Worm (Caenorhabditis elegans) whole organism, L4/young adult: ENCODE data around the gene F20D1.22.

Experiments used
- dao-5 ChIP-seq: sonication (generic microtip); optimal IDR thresholded peaks from 2 replicates; lab custom pipeline; 2016; ENCODE audit warnings: missing genotype, missing genetic modification characterization, moderate library complexity, missing compliant biosample characterization
- him-1 ChIP-seq: sonication (generic microtip); optimal IDR thresholded peaks from 2 replicates; lab custom pipeline; 2016; ENCODE audit warnings: missing genotype, missing genetic modification reagents, missing genetic modification characterization, missing compliant biosample characterization

DNA sequence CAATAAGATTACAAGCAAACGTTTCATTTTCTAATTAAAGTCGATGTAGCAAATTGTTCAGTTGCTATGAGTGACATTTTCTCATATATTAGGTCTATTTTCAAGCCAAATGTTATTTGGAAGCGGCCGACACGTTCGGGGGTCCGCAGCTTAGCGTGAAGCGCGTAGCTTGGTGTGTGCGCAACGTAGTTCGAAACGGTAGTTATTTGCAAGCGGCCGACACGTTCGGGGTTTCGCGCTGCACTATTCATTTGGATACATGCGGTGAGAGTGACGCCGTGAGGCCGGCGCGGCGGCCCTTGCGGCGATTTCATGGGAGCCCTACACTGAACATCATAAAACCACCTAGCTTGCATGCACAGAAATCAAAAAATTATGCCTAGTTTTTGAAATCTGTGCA lies 21.5 kb downstream of the F20D1.22 start:
- TF ChIP-seq him-1 (tag; lab: Kevin White, UChicago): no peak
- no peak for TF ChIP-seq dao-5 (tag; lab: Kevin White, UChicago)
